Worm (Caenorhabditis elegans) whole organism, L4 larva: ENCODE measurements around the gene C15H7.3.

ENCODE experiments used
- D1046.2 ChIP-seq: fragments of 200-800 bp; sonication (Bioruptor generic); IDR thresholded peaks from 2 replicates; pipeline ENCODE4 v1.3.6; 2022; ENCODE audit warnings: missing genetic modification characterization, missing compliant biosample characterization
- F26F4.8 ChIP-seq: fragments of 200-800 bp; sonication (Bioruptor generic); conservative IDR thresholded peaks from 2 replicates; pipeline ENCODE4 v1.3.6; 2022; ENCODE audit warnings: missing genetic modification characterization, missing compliant biosample characterization
- F49E8.2 ChIP-seq: sonication (generic microtip); optimal IDR thresholded peaks from 2 replicates; lab custom pipeline; 2016; ENCODE audit warnings: missing compliant biosample characterization, mild to moderate bottlenecking, missing genetic modification characterization, borderline replicate concordance
- Y5F2A.4 ChIP-seq: fragments of 200-800 bp; sonication (Bioruptor generic); optimal IDR thresholded peaks from 2 replicates; lab custom pipeline; 2018; ENCODE audit warnings: mild to moderate bottlenecking, missing genetic modification characterization, missing compliant biosample characterization
- ZK337.2 ChIP-seq: fragments of 200-800 bp; sonication (Bioruptor generic); IDR thresholded peaks from 2 replicates; pipeline ENCODE4 v1.3.6; 2022; ENCODE audit warnings: missing genetic modification reagents, missing genetic modification characterization, missing compliant biosample characterization
- ZK546.5 ChIP-seq, 2 experiments: sonication (generic microtip); optimal IDR thresholded peaks; 2 replicates each; lab custom pipeline; 2017; ENCODE audit warnings: missing biosample characterization in 2 of 2, missing genetic modification characterization in 2 of 2
- aha-1 ChIP-seq: fragments of 150-350 bp; peaks from one replicate; lab custom pipeline; 2014; ENCODE audit warnings: missing biosample characterization, missing genetic modification characterization
- ceh-62 ChIP-seq: sonication (generic microtip); optimal IDR thresholded peaks from 2 replicates; lab custom pipeline; 2017; ENCODE audit warnings: missing biosample characterization, missing genetic modification characterization
- daf-19 ChIP-seq: fragments of 200-800 bp; sonication (Bioruptor generic); conservative IDR thresholded peaks from 2 replicates; pipeline ENCODE4 v1.3.6; 2022; ENCODE audit warnings: missing genetic modification characterization, missing compliant biosample characterization
- daf-8 ChIP-seq: fragments of 200-800 bp; sonication (Bioruptor generic); IDR thresholded peaks from 2 replicates; pipeline ENCODE4 v1.3.6; 2022; ENCODE audit warnings: missing genetic modification characterization, missing compliant biosample characterization
- dpl-1 ChIP-seq: fragments of 150-350 bp; optimal IDR thresholded peaks from 2 replicates; lab custom pipeline; 2014; ENCODE audit warnings: missing biosample characterization, missing genetic modification reagents, missing genetic modification characterization
- duxl-1 ChIP-seq: sonication (generic microtip); optimal IDR thresholded peaks from 2 replicates; lab custom pipeline; 2016; ENCODE audit warnings: mild to moderate bottlenecking, missing genetic modification characterization, moderate library complexity, missing compliant biosample characterization; ENCODE audit not compliant: poor library complexity
- dve-1 ChIP-seq: sonication (generic microtip); optimal IDR thresholded peaks from 2 replicates; lab custom pipeline; 2017; ENCODE audit warnings: antibody characterized with exemption, mild to moderate bottlenecking, missing genetic modification characterization, missing compliant biosample characterization; ENCODE audit not compliant: insufficient read depth
- hlh-30 ChIP-seq: sonication (generic microtip); optimal IDR thresholded peaks from 2 replicates; lab custom pipeline; 2017; ENCODE audit warnings: antibody characterized with exemption, mild to moderate bottlenecking, missing genetic modification characterization, missing compliant biosample characterization; ENCODE audit not compliant: insufficient read depth
- hmg-1.1 ChIP-seq: fragments of 200-800 bp; sonication (Bioruptor generic); IDR thresholded peaks from 2 replicates; pipeline ENCODE4 v1.3.6; 2022; ENCODE audit warnings: missing genetic modification reagents, missing genetic modification characterization, missing compliant biosample characterization
- lim-7 ChIP-seq: fragments of 200-800 bp; sonication (Bioruptor generic); IDR thresholded peaks from 2 replicates; pipeline ENCODE4 v1.3.6; 2022; ENCODE audit warnings: missing genetic modification characterization, missing compliant biosample characterization
- lin-13 ChIP-seq: fragments of 150-350 bp; optimal IDR thresholded peaks from 2 replicates; lab custom pipeline; 2014; ENCODE audit warnings: missing biosample characterization, missing genetic modification reagents, missing genetic modification characterization
- lin-15B ChIP-seq: fragments of 150-350 bp; sonication (generic microtip); optimal IDR thresholded peaks from 3 replicates; lab custom pipeline; 2014; ENCODE audit warnings: missing biosample characterization, missing genetic modification characterization
- lin-29 ChIP-seq: fragments of 200-800 bp; sonication (Bioruptor generic); IDR thresholded peaks from 2 replicates; pipeline ENCODE4 v1.3.6; 2022; ENCODE audit warnings: missing genetic modification reagents, missing genetic modification characterization, missing compliant biosample characterization
- lin-38 ChIP-seq: fragments of 200-800 bp; sonication (Bioruptor generic); IDR thresholded peaks from 2 replicates; pipeline ENCODE4 v1.3.6; 2022; ENCODE audit warnings: missing genetic modification reagents, missing genetic modification characterization, missing compliant biosample characterization
- lir-3 ChIP-seq: sonication (generic microtip); optimal IDR thresholded peaks from 2 replicates; lab custom pipeline; 2016; ENCODE audit warnings: mild to moderate bottlenecking, missing genetic modification characterization, missing compliant biosample characterization
- lsy-2 ChIP-seq, 2 experiments: fragments of 150-350 bp in 1 of 2; sonication (generic microtip) in 1 of 2; optimal IDR thresholded peaks; 2 replicates each; lab custom pipeline; 2014 to 2017; ENCODE audit warnings: missing biosample characterization in 2 of 2, missing genetic modification characterization in 2 of 2
- madf-5 ChIP-seq, 2 experiments: fragments of 200-800 bp; sonication (Bioruptor generic); IDR thresholded peaks; 2 replicates each; pipeline ENCODE4 v1.3.6; 2022; ENCODE audit warnings: missing compliant biosample characterization in 2 of 2, missing genetic modification characterization in 2 of 2
- mdl-1 ChIP-seq, 2 experiments: fragments of 150-350 bp in 1 of 2; sonication (generic microtip) in 1 of 2; optimal IDR thresholded peaks; 2 replicates each; lab custom pipeline; 2014 to 2017; ENCODE audit warnings: missing biosample characterization in 2 of 2, missing genetic modification characterization in 2 of 2
- mes-2 ChIP-seq: sonication (generic microtip); optimal IDR thresholded peaks from 2 replicates; lab custom pipeline; 2016; ENCODE audit warnings: missing genotype, mild to moderate bottlenecking, missing genetic modification characterization, missing compliant biosample characterization; ENCODE audit not compliant: poor library complexity, severe bottlenecking
- nhr-10 ChIP-seq: fragments of 150-350 bp; optimal IDR thresholded peaks from 2 replicates; lab custom pipeline; 2014; ENCODE audit warnings: missing biosample characterization, missing genetic modification characterization
- nhr-102 ChIP-seq: sonication (generic microtip); optimal IDR thresholded peaks from 2 replicates; lab custom pipeline; 2016; ENCODE audit warnings: mild to moderate bottlenecking, missing genetic modification characterization, moderate library complexity, missing compliant biosample characterization
- nhr-11 ChIP-seq: fragments of 150-350 bp; optimal IDR thresholded peaks from 2 replicates; lab custom pipeline; 2014; ENCODE audit warnings: missing biosample characterization, missing genetic modification characterization
- nhr-237 ChIP-seq: sonication (generic microtip); optimal IDR thresholded peaks from 2 replicates; lab custom pipeline; 2017; ENCODE audit warnings: missing biosample characterization, missing genetic modification characterization
- nhr-28 ChIP-seq: fragments of 150-350 bp; optimal IDR thresholded peaks from 2 replicates; lab custom pipeline; 2014; ENCODE audit warnings: missing biosample characterization, missing genetic modification characterization
- nhr-6 ChIP-seq: fragments of 150-350 bp; optimal IDR thresholded peaks from 2 replicates; lab custom pipeline; 2014; ENCODE audit warnings: missing biosample characterization, missing genetic modification characterization
- nhr-76 ChIP-seq: fragments of 150-350 bp; optimal IDR thresholded peaks from 2 replicates; lab custom pipeline; 2014; ENCODE audit warnings: missing biosample characterization, missing genetic modification characterization
- pha-4 ChIP-seq, 2 experiments: fragments of 150-350 bp in 1 of 2; fragments of 200-800 bp in 1 of 2; sonication (Bioruptor generic) in 1 of 2; IDR thresholded peaks in 1 of 2; optimal IDR thresholded peaks in 1 of 2; 2 replicates each; pipeline versions ENCODE4 v1.3.6 to Lab custom; 2014 to 2022; ENCODE audit warnings: missing genetic modification characterization in 2 of 2, missing genetic modification reagents in 2 of 2, missing biosample characterization in 1 of 2, missing compliant biosample characterization in 1 of 2
- php-3 ChIP-seq: fragments of 200-800 bp; sonication (Bioruptor generic); IDR thresholded peaks from 2 replicates; pipeline ENCODE4 v1.3.6; 2022; ENCODE audit warnings: missing genetic modification reagents, missing genetic modification characterization, missing compliant biosample characterization
- set-16 ChIP-seq: fragments of 200-800 bp; sonication (Bioruptor generic); IDR thresholded peaks from 2 replicates; pipeline ENCODE4 v1.3.6; 2022; ENCODE audit warnings: missing genetic modification reagents, missing genetic modification characterization, missing compliant biosample characterization
- snpc-1.2 ChIP-seq: fragments of 200-800 bp; sonication (Bioruptor generic); IDR thresholded peaks from 2 replicates; pipeline ENCODE4 v1.3.6; 2022; ENCODE audit warnings: missing genetic modification reagents, missing genetic modification characterization, missing compliant biosample characterization
- unc-130 ChIP-seq: sonication (generic microtip); optimal IDR thresholded peaks from 2 replicates; lab custom pipeline; 2016; ENCODE audit warnings: missing genetic modification reagents, missing genetic modification characterization, missing compliant biosample characterization
- unc-62 ChIP-seq, 3 experiments: fragments of 150-350 bp in 1 of 3; sonication (generic microtip); optimal IDR thresholded peaks in 2 of 3; peaks in 1 of 3; 1 replicate in 1 of 3; 2 replicates in 2 of 3; lab custom pipeline; 2014 to 2017; ENCODE audit warnings: missing biosample characterization in 3 of 3, missing genetic modification characterization in 3 of 3, missing genetic modification reagents in 3 of 3, missing genotype in 1 of 3
- vab-7 ChIP-seq: fragments of 200-800 bp; sonication (Bioruptor generic); IDR thresholded peaks from 2 replicates; pipeline ENCODE4 v1.3.6; 2022; ENCODE audit warnings: missing genetic modification reagents, missing genetic modification characterization, missing compliant biosample characterization
- zfp-2 ChIP-seq: sonication (generic microtip); optimal IDR thresholded peaks from 2 replicates; lab custom pipeline; 2016; ENCODE audit warnings: mild to moderate bottlenecking, missing genetic modification characterization, missing compliant biosample characterization
- zfp-3 ChIP-seq: fragments of 200-800 bp; sonication (Bioruptor generic); conservative IDR thresholded peaks from 2 replicates; pipeline ENCODE4 v1.3.6; 2022; ENCODE audit warnings: missing genetic modification reagents, missing genetic modification characterization, missing compliant biosample characterization
- ztf-7 ChIP-seq: fragments of 150-350 bp; optimal IDR thresholded peaks from 2 replicates; lab custom pipeline; 2014; ENCODE audit warnings: missing biosample characterization, missing genetic modification characterization

C15H7.3 gene

ce11 chrIII:9616933-9617332 lies 34.8 kb downstream of the C15H7.3 start (continued):
- TF ChIP-seq ZK546.5 (tag; optimal IDR thresholded peaks at IDR 0.05; lab: Kevin White, UChicago): no peak
- 0 out of 2 replicates have a peak, but pooled peaks have one; percentile 34 for TF ChIP-seq vab-7 (GFP tag; lab: Robert Waterston, UW)
- no peak for TF ChIP-seq nhr-10
- no peak for TF ChIP-seq daf-19 (GFP tag; lab: Robert Waterston, UW)
- no peak for TF ChIP-seq lin-15B (tag; lab: Kevin White, UChicago)
- no peak for TF ChIP-seq lin-13 (GFP tag; lab: Kevin White, UChicago)
- no peak for TF ChIP-seq nhr-6
- TF ChIP-seq F26F4.8 (GFP tag; lab: Robert Waterston, UW): no peak
- TF ChIP-seq nhr-28 (tag; lab: Kevin White, UChicago): no peak
- no peak for TF ChIP-seq ZK337.2 (GFP tag; lab: Robert Waterston, UW)
- no peak for TF ChIP-seq D1046.2

DNA sequence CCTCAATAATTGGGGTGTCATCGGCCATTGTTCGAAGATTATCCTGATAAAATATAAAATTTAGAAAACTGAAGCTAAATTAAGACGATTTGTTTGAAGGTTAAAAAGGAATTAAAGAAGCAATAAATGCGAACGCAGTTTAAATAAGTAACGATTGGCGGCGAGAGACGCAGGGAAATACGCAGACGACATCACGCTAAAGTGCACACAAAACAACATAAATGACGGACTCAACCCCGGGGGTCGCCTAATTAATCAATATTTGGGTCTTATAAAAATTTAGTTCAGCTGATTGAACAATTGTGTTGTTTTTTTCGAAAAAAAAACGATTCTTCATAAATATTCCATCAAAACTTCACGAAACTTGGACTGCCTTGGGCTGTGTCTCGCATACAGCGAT lies 35.3 kb downstream of the C15H7.3 start, which contains the start of gene hcp-3:
Gene hcp-3 (minus strand): TSS at position 45 of the 400 bp plus-strand sequence.
- peak in 1 of 2 experiments; percentile 69 for TF ChIP-seq lsy-2 (tag; optimal IDR thresholded peaks at IDR 0.05; lab: Kevin White, UChicago)
- no peak for TF ChIP-seq php-3
- peak; percentile 69 for TF ChIP-seq mes-2 (tag; lab: Kevin White, UChicago)
- TF ChIP-seq unc-62 (GFP tag; optimal IDR thresholded peaks at IDR 0.05 in 1 of 2; lab: Kevin White, UChicago): no peak
- TF ChIP-seq unc-62 (tag; optimal IDR thresholded peaks at IDR 0.05; lab: Kevin White, UChicago): no peak
- no peak for TF ChIP-seq hmg-1.1 (GFP tag; lab: Robert Waterston, UW)
- TF ChIP-seq hlh-30: peak; percentile 38
- TF ChIP-seq lin-38 (GFP tag; lab: Robert Waterston, UW): peak; percentile 59
- TF ChIP-seq zfp-3 (GFP tag; lab: Robert Waterston, UW): no peak
- TF ChIP-seq dve-1 (tag; lab: Kevin White, UChicago): peak; percentile 34
- TF ChIP-seq dpl-1 (GFP tag; lab: Kevin White, UChicago): peak; percentile 78
- TF ChIP-seq, all 104 proteins: peak for 6

- TF ChIP-seq lin-38 (GFP tag; lab: Robert Waterston, UW) (peak; percentile 76), F49E8.2 (tag; lab: Kevin White, UChicago) (peak; percentile 10), duxl-1 (tag; lab: Kevin White, UChicago) (no peak), lin-15B (tag; lab: Kevin White, UChicago) (no peak), unc-130 (GFP tag; lab: Kevin White, UChicago) (peak; percentile 60), aha-1 (tag; lab: Kevin White, UChicago) (peak; percentile 16), snpc-1.2 (GFP tag; lab: Robert Waterston, UW) (peak; percentile 25; the same call in 1 of the 2 replicates), mes-2 (tag; lab: Kevin White, UChicago) (no peak), lim-7 (GFP tag; lab: Robert Waterston, UW) (0 out of 2 replicates have a peak, but pooled peaks have one; percentile 32)
- TF ChIP-seq, all 104 proteins: peak for 6
These were observed 36.7 kb downstream of the C15H7.3 start for ce11 chrIII:9615114-9615513.

ce11 chrIII:9614211-9614610 lies 37.6 kb downstream of the C15H7.3 start, which contains the start of the genes pri-1 and F58A4.6:
TSS of gene pri-1 (minus strand) at chrIII:9614281.
TSS of gene F58A4.6 (plus strand) at chrIII:9614482.
- TF ChIP-seq nhr-11 (tag; lab: Kevin White, UChicago): no peak
- no peak for TF ChIP-seq lim-7 (GFP tag; lab: Robert Waterston, UW)
- TF ChIP-seq lir-3 (tag; lab: Kevin White, UChicago): no peak
- no peak for TF ChIP-seq ZK546.5 (tag; optimal IDR thresholded peaks at IDR 0.05; lab: Kevin White, UChicago)
- no peak for TF ChIP-seq Y5F2A.4 (GFP tag; lab: Kevin White, UChicago)
- no peak for TF ChIP-seq nhr-237
- TF ChIP-seq pha-4 (GFP tag; IDR thresholded peaks at IDR 0.05; lab: Robert Waterston, UW): no peak
- TF ChIP-seq pha-4 (tag; optimal IDR thresholded peaks at IDR 0.05; lab: Kevin White, UChicago): no peak
- no peak for TF ChIP-seq mdl-1 (tag; optimal IDR thresholded peaks at IDR 0.05; lab: Kevin White, UChicago)
- peak; percentile 24 for TF ChIP-seq hlh-30
- no peak for TF ChIP-seq ztf-7 (tag; lab: Kevin White, UChicago)
- TF ChIP-seq nhr-76 (tag; lab: Kevin White, UChicago): no peak
- TF ChIP-seq nhr-102 (tag; lab: Kevin White, UChicago): no peak
- no peak for TF ChIP-seq lin-29 (GFP tag; lab: Robert Waterston, UW)
- TF ChIP-seq madf-5 (GFP tag; IDR thresholded peaks at IDR 0.05; lab: Robert Waterston, UW): no peak
- peak; percentile 53 for TF ChIP-seq mes-2 (tag; lab: Kevin White, UChicago)
- TF ChIP-seq daf-19 (GFP tag; lab: Robert Waterston, UW): no peak
- peak; percentile 92 for TF ChIP-seq lin-38 (GFP tag; lab: Robert Waterston, UW)
- TF ChIP-seq daf-8 (GFP tag; lab: Robert Waterston, UW): no peak
- no peak for TF ChIP-seq set-16 (GFP tag; lab: Robert Waterston, UW)
- TF ChIP-seq dpl-1 (GFP tag; lab: Kevin White, UChicago): peak; percentile 83
- TF ChIP-seq zfp-2 (tag; lab: Kevin White, UChicago): no peak
- TF ChIP-seq aha-1 (tag; lab: Kevin White, UChicago): peak; percentile 20
- TF ChIP-seq unc-62 (GFP tag; optimal IDR thresholded peaks at IDR 0.05 in 1 of 2; lab: Kevin White, UChicago): no peak
- no peak for TF ChIP-seq unc-62 (tag; optimal IDR thresholded peaks at IDR 0.05; lab: Kevin White, UChicago)
- TF ChIP-seq ceh-62 (tag; lab: Kevin White, UChicago): no peak
